Fruit fly (Drosophila melanogaster) S2 (cell line): ENCODE results near the gene CG16781.
A peak's percentile ranks its signal among the peaks of the same experiment; 100 is the strongest.

Experiments used
- CG8478 ChIP-seq: fragments of >200 bp; optimal IDR thresholded peaks from 2 replicates; lab custom pipeline; 2018
- CTCF ChIP-seq, 2 experiments: fragments of >200 bp; optimal IDR thresholded peaks; 2 replicates each; lab custom pipeline; 2018

dm6 chrX:3465551-3465950 is 1.7 kb upstream of the CG16781 start:
- TF ChIP-seq CG8478, result no peak
- peak in 1 of 2 experiments; percentile 17 for TF ChIP-seq CTCF (optimal IDR thresholded peaks at IDR 0.05; lab: Kevin White, UChicago)
